Fruit fly (Drosophila melanogaster) whole organism, embryonic: ENCODE data around the gene CG33772.
A peak's percentile ranks its signal among the peaks of the same experiment; 100 is the strongest.

Experiments
- CG10267 ChIP-seq: fragments of 200-800 bp; sonication (Bioruptor generic); optimal IDR thresholded peaks from 2 replicates; lab custom pipeline; 2018; ENCODE audit warnings: missing biosample characterization, mild to moderate bottlenecking, missing genetic modification characterization, moderate library complexity
- CG12769 ChIP-seq: fragments of 200-800 bp; sonication (Bioruptor generic); optimal IDR thresholded peaks from 2 replicates; lab custom pipeline; 2019; ENCODE audit warnings: missing biosample characterization, mild to moderate bottlenecking, missing genetic modification characterization, moderate library complexity
- CG17361 ChIP-seq: fragments of 200-800 bp; sonication (Bioruptor generic); IDR thresholded peaks from 3 replicates; pipeline ENCODE4 v1.3.6; 2022; ENCODE audit warnings: missing biosample characterization, missing genetic modification characterization
- CG17385 ChIP-seq: fragments of 200-800 bp; sonication (Bioruptor generic); optimal IDR thresholded peaks from 3 replicates; lab custom pipeline; 2018; ENCODE audit warnings: missing biosample characterization, mild to moderate bottlenecking, missing genetic modification characterization
- CG18599 ChIP-seq: fragments of 200-800 bp; sonication (Bioruptor generic); optimal IDR thresholded peaks from 3 replicates; lab custom pipeline; 2017; ENCODE audit warnings: missing biosample characterization, missing genetic modification characterization, mild to moderate bottlenecking, moderate library complexity, missing genetic modification reagents
- CG2129 ChIP-seq: fragments of 200-800 bp; sonication (Bioruptor generic); IDR thresholded peaks from 2 replicates; pipeline ENCODE4 v1.3.6; 2022; ENCODE audit warnings: missing biosample characterization, missing genetic modification characterization; ENCODE audit not compliant: partially characterized antibody
- CG2678 ChIP-seq: fragments of 200-800 bp; sonication (Bioruptor generic); optimal IDR thresholded peaks from 3 replicates; lab custom pipeline; 2019; ENCODE audit warnings: missing biosample characterization, mild to moderate bottlenecking, missing genetic modification characterization, moderate library complexity
- CG2875 ChIP-seq: fragments of 200-800 bp; sonication (Bioruptor generic); optimal IDR thresholded peaks from 2 replicates; lab custom pipeline; 2017; ENCODE audit warnings: missing biosample characterization, mild to moderate bottlenecking, missing genetic modification characterization, missing genetic modification reagents
- CG31441 ChIP-seq: fragments of 200-800 bp; sonication (Bioruptor generic); IDR thresholded peaks from 2 replicates; pipeline ENCODE4 v1.3.6; 2022; ENCODE audit warnings: missing biosample characterization, missing genetic modification characterization
- CG32767 ChIP-seq: fragments of 200-800 bp; sonication (Bioruptor generic); IDR thresholded peaks from 2 replicates; pipeline ENCODE4 v1.3.6; 2022; ENCODE audit warnings: missing biosample characterization, missing genetic modification characterization
- CG33557 ChIP-seq: fragments of 200-800 bp; sonication (Bioruptor generic); optimal IDR thresholded peaks from 2 replicates; lab custom pipeline; 2019; ENCODE audit warnings: missing biosample characterization, mild to moderate bottlenecking, missing genetic modification characterization, moderate library complexity
- CG3995 ChIP-seq: fragments of 200-800 bp; sonication (Bioruptor generic); optimal IDR thresholded peaks from 3 replicates; lab custom pipeline; 2016; ENCODE audit warnings: missing biosample characterization, missing genetic modification characterization
- CG5180 ChIP-seq: fragments of 200-800 bp; sonication (Bioruptor generic); optimal IDR thresholded peaks from 3 replicates; lab custom pipeline; 2017; ENCODE audit warnings: missing biosample characterization, missing genetic modification characterization, mild to moderate bottlenecking, moderate library complexity, missing genetic modification reagents
- CG6854 ChIP-seq: fragments of 200-800 bp; sonication (Bioruptor generic); optimal IDR thresholded peaks from 3 replicates; lab custom pipeline; 2017; ENCODE audit warnings: missing biosample characterization, mild to moderate bottlenecking, missing genetic modification characterization
- CG7357 ChIP-seq: fragments of 200-800 bp; sonication (Bioruptor generic); IDR thresholded peaks from 3 replicates; pipeline ENCODE4 v1.3.6; 2022; ENCODE audit warnings: missing biosample characterization, missing genetic modification characterization
- CG7928 ChIP-seq: fragments of 200-800 bp; sonication (Bioruptor generic); optimal IDR thresholded peaks from 2 replicates; lab custom pipeline; 2017; ENCODE audit warnings: missing biosample characterization, mild to moderate bottlenecking, missing genetic modification characterization
- CG7963 ChIP-seq: fragments of 200-800 bp; sonication (Bioruptor generic); IDR thresholded peaks from 3 replicates; pipeline ENCODE4 v1.3.6; 2022; ENCODE audit warnings: missing biosample characterization, missing genetic modification characterization; ENCODE audit not compliant: partially characterized antibody
- CG8290 ChIP-seq, 3 experiments: fragments of 200-800 bp; sonication (Bioruptor generic); optimal IDR thresholded peaks; 2 replicates each; lab custom pipeline; 2016 to 2019; ENCODE audit warnings: missing biosample characterization in 3 of 3, missing genetic modification characterization in 3 of 3, mild to moderate bottlenecking in 2 of 3, moderate library complexity in 1 of 3
- CHES-1-like ChIP-seq: fragments of 200-800 bp; sonication (Bioruptor generic); optimal IDR thresholded peaks from 2 replicates; lab custom pipeline; 2016; ENCODE audit warnings: missing biosample characterization, missing genetic modification characterization
- Doc3 ChIP-seq: fragments of 200-800 bp; sonication (Bioruptor generic); IDR thresholded peaks from 3 replicates; pipeline ENCODE4 v1.3.6; 2022; ENCODE audit warnings: missing biosample characterization, missing genetic modification characterization; ENCODE audit not compliant: partially characterized antibody
- GATAe ChIP-seq: fragments of 200-800 bp; sonication (Bioruptor generic); conservative IDR thresholded peaks from 2 replicates; pipeline ENCODE4 v1.3.6; 2022; ENCODE audit warnings: missing biosample characterization, missing genetic modification characterization
- HHEX ChIP-seq: fragments of 200-800 bp; sonication (Bioruptor generic); optimal IDR thresholded peaks from 3 replicates; lab custom pipeline; 2017; ENCODE audit warnings: missing biosample characterization, mild to moderate bottlenecking, missing genetic modification characterization, missing genetic modification reagents
- Hr51 ChIP-seq, 2 experiments: fragments of 200-800 bp; sonication (Bioruptor generic); optimal IDR thresholded peaks; 2 replicates in 1 of 2; 3 replicates in 1 of 2; lab custom pipeline; 2016 to 2018; ENCODE audit warnings: missing biosample characterization in 2 of 2, missing genetic modification characterization in 2 of 2, mild to moderate bottlenecking in 1 of 2, moderate library complexity in 1 of 2
- Lim3 ChIP-seq: fragments of 200-800 bp; sonication (Bioruptor generic); IDR thresholded peaks from 2 replicates; pipeline ENCODE4 v1.3.6; 2022; ENCODE audit warnings: missing biosample characterization, missing genetic modification characterization
- Med ChIP-seq: fragments of 200-800 bp; sonication (Bioruptor generic); peaks from one replicate; lab custom pipeline; 2016; ENCODE audit warnings: missing biosample characterization, missing genetic modification characterization, mild to moderate bottlenecking, inconsistent platforms, moderate library complexity
- NK7.1 ChIP-seq: fragments of 200-800 bp; sonication (Bioruptor generic); optimal IDR thresholded peaks from 3 replicates; lab custom pipeline; 2016; ENCODE audit warnings: missing biosample characterization, missing genetic modification characterization
- Oaz ChIP-seq: fragments of 200-800 bp; sonication (Bioruptor generic); IDR thresholded peaks from 2 replicates; pipeline ENCODE4 v1.3.6; 2022; ENCODE audit warnings: missing biosample characterization, missing genetic modification characterization
- Oli ChIP-seq: fragments of 200-800 bp; sonication (Bioruptor generic); optimal IDR thresholded peaks from 2 replicates; lab custom pipeline; 2018; ENCODE audit warnings: missing biosample characterization, mild to moderate bottlenecking, missing genetic modification characterization, moderate library complexity
- Sry-δ ChIP-seq: fragments of 200-800 bp; sonication (Bioruptor generic); optimal IDR thresholded peaks from 2 replicates; lab custom pipeline; 2016; ENCODE audit warnings: missing biosample characterization, missing genetic modification characterization
- Trl ChIP-seq, 3 experiments: fragments of >200 bp in 2 of 3; fragments of 200-800 bp in 1 of 3; sonication (Bioruptor generic) in 1 of 3; optimal IDR thresholded peaks; 2 replicates in 1 of 3; 3 replicates in 2 of 3; lab custom pipeline; 2016 to 2017; ENCODE audit warnings: missing biosample characterization in 1 of 3, missing genetic modification characterization in 1 of 3
- YL-1 ChIP-seq: fragments of 200-800 bp; sonication (Bioruptor generic); optimal IDR thresholded peaks from 3 replicates; lab custom pipeline; 2017; ENCODE audit warnings: missing biosample characterization, mild to moderate bottlenecking, missing genetic modification characterization
- amos ChIP-seq: fragments of 200-800 bp; sonication (Bioruptor generic); IDR thresholded peaks from 2 replicates; pipeline ENCODE4 v1.3.6; 2022; ENCODE audit warnings: missing biosample characterization, missing genetic modification characterization; ENCODE audit not compliant: partially characterized antibody
- az2 ChIP-seq: fragments of 200-800 bp; sonication (Bioruptor generic); optimal IDR thresholded peaks from 3 replicates; lab custom pipeline; 2016; ENCODE audit warnings: missing biosample characterization, missing genetic modification characterization
- bcd ChIP-seq: fragments of 200-800 bp; sonication (Bioruptor generic); optimal IDR thresholded peaks from 2 replicates; lab custom pipeline; 2017; ENCODE audit warnings: missing biosample characterization, mild to moderate bottlenecking, missing genetic modification characterization
- cad ChIP-seq: fragments of >200 bp; optimal IDR thresholded peaks from 2 replicates; lab custom pipeline; 2017; ENCODE audit warnings: missing biosample characterization, missing genetic modification characterization
- chif ChIP-seq, 2 experiments: fragments of 200-800 bp; sonication (Bioruptor generic); optimal IDR thresholded peaks; 3 replicates each; lab custom pipeline; 2016; ENCODE audit warnings: missing biosample characterization in 2 of 2, missing genetic modification characterization in 2 of 2
- da ChIP-seq: fragments of 200-800 bp; sonication (Bioruptor generic); optimal IDR thresholded peaks from 2 replicates; lab custom pipeline; 2016; ENCODE audit warnings: missing biosample characterization, missing genetic modification characterization
- eve ChIP-seq, 2 experiments: fragments of >200 bp; optimal IDR thresholded peaks; 2 replicates each; lab custom pipeline; 2017; ENCODE audit warnings: missing biosample characterization in 2 of 2, missing genetic modification characterization in 2 of 2
- gcm2 ChIP-seq: fragments of 200-800 bp; sonication (Bioruptor generic); optimal IDR thresholded peaks from 2 replicates; lab custom pipeline; 2016; ENCODE audit warnings: missing biosample characterization, missing genetic modification characterization
- grn ChIP-seq: fragments of 200-800 bp; sonication (Bioruptor generic); optimal IDR thresholded peaks from 3 replicates; lab custom pipeline; 2017; ENCODE audit warnings: missing biosample characterization, missing genetic modification characterization
- ham ChIP-seq: fragments of 200-800 bp; sonication (Bioruptor generic); IDR thresholded peaks from 2 replicates; pipeline ENCODE4 v1.3.6; 2022; ENCODE audit warnings: missing biosample characterization, missing genetic modification characterization
- hb ChIP-seq: fragments of 200-800 bp; sonication (Bioruptor generic); IDR thresholded peaks from 3 replicates; pipeline ENCODE4 v1.3.6; 2022; ENCODE audit warnings: missing biosample characterization, missing genetic modification characterization; ENCODE audit not compliant: partially characterized antibody
- kay ChIP-seq: fragments of 200-800 bp; sonication (Bioruptor generic); optimal IDR thresholded peaks from 2 replicates; lab custom pipeline; 2016; ENCODE audit warnings: missing biosample characterization, missing genetic modification characterization
- ken ChIP-seq: fragments of 200-800 bp; sonication (Bioruptor generic); IDR thresholded peaks from 3 replicates; pipeline ENCODE4 v1.3.6; 2022; ENCODE audit warnings: missing biosample characterization, missing genetic modification characterization
- nerfin-1 ChIP-seq: fragments of 200-800 bp; sonication (Bioruptor generic); optimal IDR thresholded peaks from 3 replicates; lab custom pipeline; 2019; ENCODE audit warnings: missing biosample characterization, mild to moderate bottlenecking, missing genetic modification characterization, moderate library complexity
- org-1 ChIP-seq: fragments of 200-800 bp; sonication (Bioruptor generic); optimal IDR thresholded peaks from 2 replicates; lab custom pipeline; 2017; ENCODE audit warnings: missing biosample characterization, missing genetic modification characterization
- pb ChIP-seq: fragments of 200-800 bp; sonication (Bioruptor generic); optimal IDR thresholded peaks from 3 replicates; lab custom pipeline; 2016; ENCODE audit warnings: missing biosample characterization, missing genetic modification characterization
- ranshi ChIP-seq: fragments of 200-800 bp; sonication (Bioruptor generic); IDR thresholded peaks from 2 replicates; pipeline ENCODE4 v1.3.6; 2022; ENCODE audit warnings: missing biosample characterization, missing genetic modification characterization
- sqz ChIP-seq: fragments of 200-800 bp; sonication (Bioruptor generic); optimal IDR thresholded peaks from 3 replicates; lab custom pipeline; 2018; ENCODE audit warnings: missing biosample characterization, mild to moderate bottlenecking, missing genetic modification characterization
- tin ChIP-seq: fragments of 200-800 bp; sonication (Bioruptor generic); optimal IDR thresholded peaks from 3 replicates; lab custom pipeline; 2016; ENCODE audit warnings: missing biosample characterization, missing genetic modification characterization

The CG33772 gene

dm6 chr3L:22669275-22670006 is 17.1 kb upstream of the CG33772 start, which contains the start of gene Jhbp6 (continued):
- TF ChIP-seq CG5180 (GFP tag; lab: Kevin White, UChicago): no peak
- TF ChIP-seq CG7357 (GFP tag; lab: Robert Waterston, UW): no peak
- no peak for TF ChIP-seq org-1
- no peak for TF ChIP-seq CHES-1-like (GFP tag; lab: Kevin White, UChicago)
- no peak for TF ChIP-seq CG33557 (GFP tag; lab: Kevin White, UChicago)
- no peak for TF ChIP-seq CG6854 (GFP tag; lab: Kevin White, UChicago)
- peak in 1 of 2 experiments; percentile 56 for TF ChIP-seq eve (GFP tag; optimal IDR thresholded peaks at IDR 0.05; lab: Kevin White, UChicago)
- peak; percentile 10 for TF ChIP-seq CG18599
- TF ChIP-seq Oaz: no peak
- TF ChIP-seq bcd: no peak
- TF ChIP-seq CG10267 (tag; lab: Kevin White, UChicago): no peak
- TF ChIP-seq CG3995: no peak
- no peak for TF ChIP-seq hb
- no peak for TF ChIP-seq CG2875
- TF ChIP-seq ham (GFP tag; lab: Robert Waterston, UW): no peak
- TF ChIP-seq HHEX (GFP tag; lab: Kevin White, UChicago): no peak
- no peak for TF ChIP-seq CG7928 (GFP tag; lab: Kevin White, UChicago)
- TF ChIP-seq Trl (optimal IDR thresholded peaks at IDR 0.05; lab: Kevin White, UChicago): peak in 1 of 2 experiments; percentile 9
- TF ChIP-seq Trl (GFP tag; optimal IDR thresholded peaks at IDR 0.05; lab: Kevin White, UChicago): no peak
- peak; percentile 32 for TF ChIP-seq grn (GFP tag; lab: Kevin White, UChicago)
- TF ChIP-seq CG2129 (GFP tag; lab: Robert Waterston, UW): no peak
- TF ChIP-seq CG2678: no peak
- TF ChIP-seq CG17385: no peak
- TF ChIP-seq nerfin-1 (tag; lab: Kevin White, UChicago): no peak
- TF ChIP-seq sqz: no peak
- TF ChIP-seq Med (GFP tag; lab: Kevin White, UChicago): peak; percentile 20
- TF ChIP-seq YL-1: no peak
- TF ChIP-seq CG8290 (GFP tag; optimal IDR thresholded peaks at IDR 0.05; lab: Kevin White, UChicago): no peak
- no peak for TF ChIP-seq CG8290 (tag; optimal IDR thresholded peaks at IDR 0.05; lab: Kevin White, UChicago)
- TF ChIP-seq Sry-δ (GFP tag; lab: Kevin White, UChicago): no peak
- 0 out of 2 replicates have a peak, but pooled peaks have one; percentile 5 for TF ChIP-seq amos (GFP tag; lab: Robert Waterston, UW)
- TF ChIP-seq GATAe (GFP tag; lab: Robert Waterston, UW): peak; percentile 77
- no peak for TF ChIP-seq gcm2 (GFP tag; lab: Kevin White, UChicago)
- no peak for TF ChIP-seq cad (GFP tag; lab: Kevin White, UChicago)
- no peak for TF ChIP-seq da (GFP tag; lab: Kevin White, UChicago)
- TF ChIP-seq NK7.1 (GFP tag; lab: Kevin White, UChicago): no peak
- no peak for TF ChIP-seq Doc3 (GFP tag; lab: Robert Waterston, UW)
- TF ChIP-seq ken (GFP tag; lab: Robert Waterston, UW): no peak

DNA sequence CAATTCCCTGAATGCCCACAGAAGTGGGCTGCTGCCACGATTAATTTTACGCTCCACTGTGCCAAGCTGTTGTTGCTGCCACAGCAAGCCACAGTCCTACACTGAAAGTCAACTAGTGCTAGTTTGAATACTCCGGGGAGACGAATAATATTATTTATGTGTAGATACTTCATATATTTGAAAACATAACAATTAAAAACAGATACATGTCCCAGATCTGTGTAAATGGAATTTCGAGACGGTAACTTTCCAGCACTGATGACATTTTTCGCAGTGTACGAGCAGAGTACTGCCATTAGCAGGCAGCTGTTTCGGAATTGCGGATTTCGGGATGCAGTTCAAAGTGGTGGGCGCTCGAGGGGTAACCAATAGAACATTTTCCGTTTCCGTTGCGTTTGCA is 12.8 kb upstream of the CG33772 start:
- TF ChIP-seq CG31441 (GFP tag; lab: Robert Waterston, UW): 0 out of 2 replicates have a peak, but pooled peaks have one; percentile 21
- TF ChIP-seq CG17361 (GFP tag; lab: Robert Waterston, UW): 0 out of 3 replicates have a peak, but pooled peaks have one; percentile 21
- TF ChIP-seq Oaz: no peak
- peak; percentile 33 for TF ChIP-seq az2 (GFP tag; lab: Kevin White, UChicago)
- peak; percentile 53; the same call in 1 of the 2 replicates for TF ChIP-seq ranshi (GFP tag; lab: Robert Waterston, UW)
- TF ChIP-seq Oli: peak; percentile 50
- peak in 1 of 2 experiments; percentile 4 for TF ChIP-seq chif (GFP tag; optimal IDR thresholded peaks at IDR 0.05; lab: Kevin White, UChicago)
- no peak for TF ChIP-seq Lim3 (GFP tag; lab: Robert Waterston, UW)
- peak in 1 of 2 experiments; percentile 32 for TF ChIP-seq Hr51 (GFP tag; optimal IDR thresholded peaks at IDR 0.05; lab: Kevin White, UChicago)
- no peak for TF ChIP-seq kay (GFP tag; lab: Kevin White, UChicago)
- peak; percentile 21 for TF ChIP-seq tin (GFP tag; lab: Kevin White, UChicago)
- no peak for TF ChIP-seq pb (GFP tag; lab: Kevin White, UChicago)
- peak; percentile 44 for TF ChIP-seq CG12769
- TF ChIP-seq CG7963 (GFP tag; lab: Robert Waterston, UW): no peak
- no peak for TF ChIP-seq CG32767 (GFP tag; lab: Robert Waterston, UW)
